Worm (Caenorhabditis elegans) whole organism, L2 larva: ENCODE measurements around the gene Y46H3D.1.

ENCODE experiments used
- F13H6.1 ChIP-seq: sonication (generic microtip); optimal IDR thresholded peaks from 2 replicates; lab custom pipeline; 2016; ENCODE audit warnings: missing genetic modification characterization, missing compliant biosample characterization
- R02D3.7 ChIP-seq: fragments of 150-350 bp; optimal IDR thresholded peaks from 2 replicates; lab custom pipeline; 2014; ENCODE audit warnings: missing biosample characterization, missing genetic modification characterization
- Y55F3AM.14 ChIP-seq: fragments of 200-800 bp; sonication (Bioruptor generic); optimal IDR thresholded peaks from 2 replicates; lab custom pipeline; 2018; ENCODE audit warnings: mild to moderate bottlenecking, missing genetic modification characterization, missing compliant biosample characterization
- alr-1 ChIP-seq: fragments of 150-350 bp; optimal IDR thresholded peaks from 2 replicates; lab custom pipeline; 2014; ENCODE audit warnings: missing biosample characterization, missing genetic modification characterization
- aly-2 ChIP-seq: fragments of 150-350 bp; optimal IDR thresholded peaks from 2 replicates; lab custom pipeline; 2014; ENCODE audit warnings: missing biosample characterization, missing genetic modification characterization
- ama-1 ChIP-seq: fragments of 150-350 bp; optimal IDR thresholded peaks from 2 replicates; lab custom pipeline; 2018; ENCODE audit warnings: inconsistent platforms
- blmp-1 ChIP-seq: sonication (generic microtip); optimal IDR thresholded peaks from 2 replicates; lab custom pipeline; 2017; ENCODE audit warnings: missing genetic modification characterization, mild to moderate bottlenecking, missing compliant biosample characterization, antibody characterized with exemption, moderate library complexity; ENCODE audit not compliant: insufficient read depth
- ceh-82 ChIP-seq: fragments of 150-350 bp; optimal IDR thresholded peaks from 2 replicates; lab custom pipeline; 2014; ENCODE audit warnings: missing biosample characterization, missing genetic modification characterization
- crh-2 ChIP-seq: sonication (generic microtip); optimal IDR thresholded peaks from 2 replicates; lab custom pipeline; 2017; ENCODE audit warnings: missing biosample characterization, missing genetic modification characterization
- dmd-4 ChIP-seq: sonication (generic microtip); optimal IDR thresholded peaks from 2 replicates; lab custom pipeline; 2017; ENCODE audit warnings: missing biosample characterization, missing genetic modification characterization
- egl-27 ChIP-seq: sonication (generic microtip); optimal IDR thresholded peaks from 3 replicates; lab custom pipeline; 2017; ENCODE audit warnings: missing biosample characterization, missing genetic modification reagents, missing genetic modification characterization
- elt-1 ChIP-seq: fragments of 150-350 bp; optimal IDR thresholded peaks from 2 replicates; lab custom pipeline; 2014; ENCODE audit warnings: missing biosample characterization, missing genetic modification characterization
- elt-3 ChIP-seq: sonication (generic microtip); optimal IDR thresholded peaks from 2 replicates; lab custom pipeline; 2017; ENCODE audit warnings: missing biosample characterization, missing genetic modification characterization
- fos-1 ChIP-seq: fragments of 150-350 bp; optimal IDR thresholded peaks from 2 replicates; lab custom pipeline; 2014; ENCODE audit warnings: missing biosample characterization, missing genetic modification characterization
- lin-13 ChIP-seq: fragments of 150-350 bp; optimal IDR thresholded peaks from 2 replicates; lab custom pipeline; 2014; ENCODE audit warnings: missing biosample characterization, missing genetic modification reagents, missing genetic modification characterization
- lsy-2 ChIP-seq, 2 experiments: fragments of 150-350 bp in 1 of 2; sonication (generic microtip) in 1 of 2; optimal IDR thresholded peaks; 2 replicates each; lab custom pipeline; 2014 to 2017; ENCODE audit warnings: missing biosample characterization in 2 of 2, missing genetic modification characterization in 2 of 2
- mab-5 ChIP-seq: fragments of 150-350 bp; optimal IDR thresholded peaks from 2 replicates; lab custom pipeline; 2014; ENCODE audit warnings: missing biosample characterization, missing genetic modification characterization
- mbf-1 ChIP-seq: sonication (generic microtip); optimal IDR thresholded peaks from 2 replicates; lab custom pipeline; 2017; ENCODE audit warnings: missing biosample characterization, missing genetic modification characterization
- mdl-1 ChIP-seq, 2 experiments: fragments of 150-350 bp in 1 of 2; sonication (generic microtip) in 1 of 2; optimal IDR thresholded peaks; 2 replicates each; lab custom pipeline; 2017; ENCODE audit warnings: missing biosample characterization in 2 of 2, missing genetic modification characterization in 2 of 2
- nhr-11 ChIP-seq: fragments of 150-350 bp; optimal IDR thresholded peaks from 2 replicates; lab custom pipeline; 2014; ENCODE audit warnings: missing biosample characterization, missing genetic modification characterization
- nhr-12 ChIP-seq: fragments of 150-350 bp; optimal IDR thresholded peaks from 2 replicates; lab custom pipeline; 2014; ENCODE audit warnings: missing biosample characterization, missing genetic modification characterization
- nhr-129 ChIP-seq: fragments of 150-350 bp; optimal IDR thresholded peaks from 2 replicates; lab custom pipeline; 2014; ENCODE audit warnings: missing biosample characterization, missing genetic modification characterization
- nhr-21 ChIP-seq: fragments of 150-350 bp; optimal IDR thresholded peaks from 2 replicates; lab custom pipeline; 2014; ENCODE audit warnings: missing biosample characterization, missing genetic modification characterization
- nhr-23 ChIP-seq: fragments of 150-350 bp; optimal IDR thresholded peaks from 2 replicates; lab custom pipeline; 2014; ENCODE audit warnings: missing biosample characterization, missing genetic modification reagents, missing genetic modification characterization
- nhr-237 ChIP-seq: fragments of 150-350 bp; optimal IDR thresholded peaks from 2 replicates; lab custom pipeline; 2014; ENCODE audit warnings: missing biosample characterization, missing genetic modification characterization
- nhr-25 ChIP-seq: fragments of 150-350 bp; sonication (generic microtip); optimal IDR thresholded peaks from 3 replicates; lab custom pipeline; 2014; ENCODE audit warnings: missing biosample characterization, missing genetic modification characterization
- nhr-6 ChIP-seq: fragments of 150-350 bp; optimal IDR thresholded peaks from 2 replicates; lab custom pipeline; 2014; ENCODE audit warnings: missing biosample characterization, missing genetic modification characterization
- nhr-77 ChIP-seq: fragments of 150-350 bp; optimal IDR thresholded peaks from 2 replicates; lab custom pipeline; 2014; ENCODE audit warnings: missing biosample characterization, missing genetic modification characterization
- peb-1 ChIP-seq: fragments of 150-350 bp; optimal IDR thresholded peaks from 2 replicates; lab custom pipeline; 2014; ENCODE audit warnings: missing biosample characterization, missing genetic modification characterization
- skn-1 ChIP-seq: sonication (generic microtip); optimal IDR thresholded peaks from 2 replicates; lab custom pipeline; 2017; ENCODE audit warnings: missing biosample characterization, missing genetic modification characterization
- sma-3 ChIP-seq: sonication (generic microtip); optimal IDR thresholded peaks from 2 replicates; lab custom pipeline; 2016; ENCODE audit warnings: missing genetic modification reagents, missing genetic modification characterization, missing compliant biosample characterization
- sma-9 ChIP-seq, 2 experiments: fragments of 150-350 bp in 1 of 2; sonication (generic microtip) in 1 of 2; optimal IDR thresholded peaks; 2 replicates each; lab custom pipeline; 2014 to 2016; ENCODE audit warnings: missing genetic modification characterization in 2 of 2, mild to moderate bottlenecking in 1 of 2, missing biosample characterization in 1 of 2, missing compliant biosample characterization in 1 of 2, missing genetic modification reagents in 1 of 2, moderate library complexity in 1 of 2
- unc-39 ChIP-seq: fragments of 150-350 bp; optimal IDR thresholded peaks from 2 replicates; lab custom pipeline; 2014; ENCODE audit warnings: missing biosample characterization, missing genetic modification characterization
- unc-62 ChIP-seq: fragments of 150-350 bp; optimal IDR thresholded peaks from 2 replicates; lab custom pipeline; 2014; ENCODE audit warnings: missing biosample characterization, missing genetic modification reagents, missing genetic modification characterization
- zag-1 ChIP-seq: fragments of 150-350 bp; optimal IDR thresholded peaks from 2 replicates; lab custom pipeline; 2014; ENCODE audit warnings: missing biosample characterization, missing genetic modification characterization
- ztf-1 ChIP-seq: fragments of 200-800 bp; sonication (Bioruptor generic); conservative IDR thresholded peaks from 2 replicates; pipeline ENCODE4 v1.3.6; 2022; ENCODE audit warnings: missing genetic modification characterization, missing compliant biosample characterization
- ztf-11 ChIP-seq: sonication (generic microtip); optimal IDR thresholded peaks from 2 replicates; lab custom pipeline; 2017; ENCODE audit warnings: missing biosample characterization, missing genetic modification characterization
- ztf-4 ChIP-seq: fragments of 150-350 bp; optimal IDR thresholded peaks from 2 replicates; lab custom pipeline; 2014; ENCODE audit warnings: missing biosample characterization, missing genetic modification characterization

The Y46H3D.1 gene

ce11 chrV:1651045-1651444 lies 8.7 kb downstream of the Y46H3D.1 start, which contains the start of gene irld-44:
Gene irld-44, plus strand, starts transcription at chrV:1651345.
- TF ChIP-seq nhr-129 (no peak), ztf-1 (GFP tag; lab: Robert Waterston, UW) (no peak), crh-2 (tag; lab: Kevin White, UChicago) (no peak), nhr-12 (no peak), nhr-23 (tag; lab: Kevin White, UChicago) (no peak), lsy-2 (tag; optimal IDR thresholded peaks at IDR 0.05; lab: Kevin White, UChicago) (no peak), nhr-21 (tag; lab: Kevin White, UChicago) (no peak), nhr-11 (no peak), nhr-77 (tag; lab: Kevin White, UChicago) (no peak), peb-1 (no peak), F13H6.1 (no peak)

- no peak for TF ChIP-seq elt-3 (tag; lab: Kevin White, UChicago)
- TF ChIP-seq nhr-21 (tag; lab: Kevin White, UChicago) = peak; percentile 16
- TF ChIP-seq, all 48 proteins: peak for 1
These were observed 12.5 kb downstream of the Y46H3D.1 start, which contains the start of gene irld-11 for ce11 chrV:1654845-1655244. Gene irld-11, plus strand, starts transcription at chrV:1655145.

ce11 chrV:1662270-1662669 lies 20.0 kb downstream of the Y46H3D.1 start, which contains the start of gene irld-40:
Gene irld-40, plus strand, starts transcription at chrV:1662570.
- TF ChIP-seq ama-1 (lab: Kevin White, UChicago) (no peak), ztf-1 (GFP tag; lab: Robert Waterston, UW) (no peak), blmp-1 (tag; lab: Kevin White, UChicago) (no peak), Y55F3AM.14 (GFP tag; lab: Kevin White, UChicago) (no peak), ceh-82 (tag; lab: Kevin White, UChicago) (no peak), egl-27 (tag; lab: Kevin White, UChicago) (no peak), mdl-1 (tag; optimal IDR thresholded peaks at IDR 0.05; lab: Kevin White, UChicago) (no peak), nhr-25 (tag; lab: Kevin White, UChicago) (no peak), dmd-4 (tag; lab: Kevin White, UChicago) (no peak), nhr-6 (no peak), zag-1 (tag; lab: Kevin White, UChicago) (no peak), ztf-4 (no peak), nhr-129 (no peak), crh-2 (tag; lab: Kevin White, UChicago) (no peak)

ce11 chrV:1664921-1665320 lies 22.6 kb downstream of the Y46H3D.1 start, which contains the start of gene K04F1.9:
Gene K04F1.9, plus strand, starts transcription at chrV:1665221.
- TF ChIP-seq dmd-4 (tag; lab: Kevin White, UChicago) (no peak), fos-1 (tag; lab: Kevin White, UChicago) (no peak), mdl-1 (tag; optimal IDR thresholded peaks at IDR 0.05; lab: Kevin White, UChicago) (no peak), sma-3 (no peak), nhr-23 (tag; lab: Kevin White, UChicago) (no peak), mbf-1 (tag; lab: Kevin White, UChicago) (no peak), unc-39 (tag; lab: Kevin White, UChicago) (no peak), sma-9 (GFP tag; optimal IDR thresholded peaks at IDR 0.05; lab: Kevin White, UChicago) (no peak), sma-9 (tag; optimal IDR thresholded peaks at IDR 0.05; lab: Kevin White, UChicago) (no peak), alr-1 (tag; lab: Kevin White, UChicago) (no peak), zag-1 (tag; lab: Kevin White, UChicago) (no peak), aly-2 (tag; lab: Kevin White, UChicago) (no peak)

- TF ChIP-seq F13H6.1 (no peak), nhr-77 (tag; lab: Kevin White, UChicago) (no peak), skn-1 (tag; lab: Kevin White, UChicago) (no peak)
These were observed 24.6 kb downstream of the Y46H3D.1 start, which contains the start of gene K04F1.8 for ce11 chrV:1666904-1667303. Gene K04F1.8, plus strand, starts transcription at chrV:1667204.

- no peak for TF ChIP-seq fos-1 (tag; lab: Kevin White, UChicago)
- TF ChIP-seq ztf-11 (tag; lab: Kevin White, UChicago) = no peak
- TF ChIP-seq unc-62 = no peak
- TF ChIP-seq crh-2 (tag; lab: Kevin White, UChicago) = no peak
- no peak for TF ChIP-seq mab-5 (tag; lab: Kevin White, UChicago)
- TF ChIP-seq nhr-237 = no peak
- TF ChIP-seq nhr-6 = no peak
- TF ChIP-seq ama-1 (lab: Kevin White, UChicago) = no peak
- no peak for TF ChIP-seq dmd-4 (tag; lab: Kevin White, UChicago)
- no peak for TF ChIP-seq zag-1 (tag; lab: Kevin White, UChicago)
- TF ChIP-seq Y55F3AM.14 (GFP tag; lab: Kevin White, UChicago) = no peak
- TF ChIP-seq lin-13 = no peak
- no peak for TF ChIP-seq R02D3.7
- TF ChIP-seq F13H6.1 = no peak
- TF ChIP-seq elt-1 = no peak
- TF ChIP-seq, all 48 proteins: peak for 0
These were observed 25.9 kb downstream of the Y46H3D.1 start, which contains the start of gene irld-42 for ce11 chrV:1668216-1668615. Gene irld-42, plus strand, starts transcription at chrV:1668516.
